Fruit fly (Drosophila melanogaster) whole organism, embryonic: ENCODE data around the gene CG1801.

Experiments used
- ATbp ChIP-seq: fragments of 200-800 bp; sonication (Bioruptor generic); optimal IDR thresholded peaks from 2 replicates; lab custom pipeline; 2017; ENCODE audit warnings: missing biosample characterization, mild to moderate bottlenecking, missing genetic modification characterization, missing genetic modification reagents
- Adf1 ChIP-seq: fragments of 200-800 bp; sonication (Bioruptor generic); IDR thresholded peaks from 2 replicates; pipeline ENCODE4 v1.3.6; 2022; ENCODE audit warnings: missing biosample characterization, missing genetic modification characterization
- B-H2 ChIP-seq: fragments of 200-800 bp; sonication (Bioruptor generic); optimal IDR thresholded peaks from 2 replicates; lab custom pipeline; 2018; ENCODE audit warnings: missing biosample characterization, mild to moderate bottlenecking, missing genetic modification characterization
- CG10267 ChIP-seq: fragments of 200-800 bp; sonication (Bioruptor generic); optimal IDR thresholded peaks from 2 replicates; lab custom pipeline; 2018; ENCODE audit warnings: missing biosample characterization, mild to moderate bottlenecking, missing genetic modification characterization, moderate library complexity
- CG10979 ChIP-seq: fragments of 200-800 bp; sonication (Bioruptor generic); optimal IDR thresholded peaks from 2 replicates; lab custom pipeline; 2018; ENCODE audit warnings: missing biosample characterization, mild to moderate bottlenecking, missing genetic modification characterization, moderate library complexity
- CG13287 ChIP-seq: fragments of 200-800 bp; sonication (Bioruptor generic); IDR thresholded peaks from 2 replicates; pipeline ENCODE4 v1.3.6; 2022; ENCODE audit warnings: missing biosample characterization, missing genetic modification characterization; ENCODE audit not compliant: partially characterized antibody
- CG13424 ChIP-seq: fragments of 200-800 bp; sonication (Bioruptor generic); optimal IDR thresholded peaks from 2 replicates; lab custom pipeline; 2019; ENCODE audit warnings: missing biosample characterization, mild to moderate bottlenecking, missing genetic modification characterization, moderate library complexity
- CG14710 ChIP-seq: fragments of 200-800 bp; sonication (Bioruptor generic); optimal IDR thresholded peaks from 3 replicates; lab custom pipeline; 2019; ENCODE audit warnings: missing biosample characterization, mild to moderate bottlenecking, missing genetic modification characterization, moderate library complexity
- CG15601 ChIP-seq: fragments of 200-800 bp; sonication (Bioruptor generic); optimal IDR thresholded peaks from 3 replicates; lab custom pipeline; 2019; ENCODE audit warnings: missing biosample characterization, mild to moderate bottlenecking, missing genetic modification characterization, moderate library complexity
- CG17359 ChIP-seq: fragments of 200-800 bp; sonication (Bioruptor generic); optimal IDR thresholded peaks from 3 replicates; lab custom pipeline; 2018; ENCODE audit warnings: missing biosample characterization, mild to moderate bottlenecking, missing genetic modification characterization, moderate library complexity
- CG17829 ChIP-seq: fragments of 200-800 bp; optimal IDR thresholded peaks from 2 replicates; lab custom pipeline; 2019; ENCODE audit warnings: missing biosample characterization, mild to moderate bottlenecking, missing genetic modification characterization, moderate library complexity
- CG18011 ChIP-seq: fragments of 200-800 bp; sonication (Bioruptor generic); optimal IDR thresholded peaks from 2 replicates; lab custom pipeline; 2017; ENCODE audit warnings: missing biosample characterization, missing genetic modification characterization, mild to moderate bottlenecking, moderate library complexity, missing genotype
- CG18262 ChIP-seq: fragments of 200-800 bp; optimal IDR thresholded peaks from 3 replicates; lab custom pipeline; 2019; ENCODE audit warnings: missing biosample characterization, mild to moderate bottlenecking, missing genetic modification characterization, moderate library complexity
- CG2120 ChIP-seq: fragments of 200-800 bp; sonication (Bioruptor generic); optimal IDR thresholded peaks from 3 replicates; lab custom pipeline; 2016; ENCODE audit warnings: missing biosample characterization, missing genetic modification characterization
- CG2712 ChIP-seq: fragments of 200-800 bp; optimal IDR thresholded peaks from 3 replicates; lab custom pipeline; 2019; ENCODE audit warnings: missing biosample characterization, mild to moderate bottlenecking, missing genetic modification characterization, moderate library complexity
- CG3281 ChIP-seq: fragments of 200-800 bp; sonication (Bioruptor generic); optimal IDR thresholded peaks from 3 replicates; lab custom pipeline; 2017; ENCODE audit warnings: missing biosample characterization, mild to moderate bottlenecking, missing genetic modification characterization
- CG4360 ChIP-seq: fragments of 200-800 bp; sonication (Bioruptor generic); IDR thresholded peaks from 2 replicates; pipeline ENCODE4 v1.3.6; 2022; ENCODE audit warnings: missing biosample characterization, missing genetic modification characterization
- CG4707 ChIP-seq: fragments of 200-800 bp; sonication (Bioruptor generic); optimal IDR thresholded peaks from 2 replicates; lab custom pipeline; 2018; ENCODE audit warnings: missing biosample characterization, mild to moderate bottlenecking, missing genetic modification characterization, moderate library complexity
- CG4854 ChIP-seq: fragments of 200-800 bp; sonication (Bioruptor generic); optimal IDR thresholded peaks from 2 replicates; lab custom pipeline; 2016; ENCODE audit warnings: missing biosample characterization, missing genetic modification characterization, inconsistent platforms
- CG8388 ChIP-seq: fragments of 200-800 bp; sonication (Bioruptor generic); optimal IDR thresholded peaks from 2 replicates; lab custom pipeline; 2019; ENCODE audit warnings: missing biosample characterization, mild to moderate bottlenecking, missing genetic modification characterization, moderate library complexity
- CG9817 ChIP-seq: fragments of 200-800 bp; sonication (Bioruptor generic); optimal IDR thresholded peaks from 2 replicates; lab custom pipeline; 2018; ENCODE audit warnings: missing biosample characterization, mild to moderate bottlenecking, missing genetic modification characterization, moderate library complexity
- CkIIα-i1 ChIP-seq: fragments of 200-800 bp; sonication (Bioruptor generic); IDR thresholded peaks from 2 replicates; pipeline ENCODE4 v1.3.6; 2022; ENCODE audit warnings: missing biosample characterization, missing genetic modification characterization
- CoRest ChIP-seq: fragments of 200-800 bp; sonication (Bioruptor generic); optimal IDR thresholded peaks from 3 replicates; lab custom pipeline; 2018; ENCODE audit warnings: missing biosample characterization, mild to moderate bottlenecking, missing genetic modification characterization, moderate library complexity
- D19A ChIP-seq: fragments of 200-800 bp; optimal IDR thresholded peaks from 3 replicates; lab custom pipeline; 2019; ENCODE audit warnings: missing biosample characterization, mild to moderate bottlenecking, missing genetic modification characterization, moderate library complexity
- E2f1 ChIP-seq: fragments of 200-800 bp; sonication (Bioruptor generic); IDR thresholded peaks from 2 replicates; pipeline ENCODE4 v1.3.6; 2022; ENCODE audit warnings: missing biosample characterization, missing genetic modification characterization
- Fer1 ChIP-seq: fragments of 200-800 bp; sonication (Bioruptor generic); optimal IDR thresholded peaks from 2 replicates; lab custom pipeline; 2017; ENCODE audit warnings: missing biosample characterization, mild to moderate bottlenecking, missing genetic modification characterization
- HLH3B ChIP-seq: fragments of 200-800 bp; sonication (Bioruptor generic); IDR thresholded peaks from 2 replicates; pipeline ENCODE4 v1.3.6; 2022; ENCODE audit warnings: missing biosample characterization, missing genetic modification characterization
- Med ChIP-seq: fragments of 200-800 bp; sonication (Bioruptor generic); peaks from one replicate; lab custom pipeline; 2016; ENCODE audit warnings: missing biosample characterization, missing genetic modification characterization, mild to moderate bottlenecking, inconsistent platforms, moderate library complexity
- Meics ChIP-seq: fragments of 200-800 bp; sonication (Bioruptor generic); optimal IDR thresholded peaks from 2 replicates; lab custom pipeline; 2017; ENCODE audit warnings: missing biosample characterization, mild to moderate bottlenecking, missing genetic modification characterization
- Oli ChIP-seq: fragments of 200-800 bp; sonication (Bioruptor generic); optimal IDR thresholded peaks from 2 replicates; lab custom pipeline; 2018; ENCODE audit warnings: missing biosample characterization, mild to moderate bottlenecking, missing genetic modification characterization, moderate library complexity
- Pdp1 ChIP-seq, 2 experiments: fragments of 200-800 bp; sonication (Bioruptor generic); optimal IDR thresholded peaks; 3 replicates each; lab custom pipeline; 2016; ENCODE audit warnings: missing biosample characterization in 2 of 2, missing genetic modification characterization in 2 of 2, mild to moderate bottlenecking in 1 of 2, moderate library complexity in 1 of 2
- Six4 ChIP-seq: fragments of 200-800 bp; sonication (Bioruptor generic); optimal IDR thresholded peaks from 2 replicates; lab custom pipeline; 2016; ENCODE audit warnings: missing biosample characterization, missing genetic modification characterization
- ase ChIP-seq: fragments of 200-800 bp; sonication (Bioruptor generic); IDR thresholded peaks from 3 replicates; pipeline ENCODE4 v1.3.6; 2022; ENCODE audit warnings: missing biosample characterization, missing genetic modification characterization
- az2 ChIP-seq: fragments of 200-800 bp; sonication (Bioruptor generic); optimal IDR thresholded peaks from 3 replicates; lab custom pipeline; 2016; ENCODE audit warnings: missing biosample characterization, missing genetic modification characterization
- bsh ChIP-seq, 2 experiments: fragments of 200-800 bp; sonication (Bioruptor generic); optimal IDR thresholded peaks; 2 replicates each; lab custom pipeline; 2017 to 2018; ENCODE audit warnings: mild to moderate bottlenecking in 2 of 2, missing biosample characterization in 2 of 2, missing genetic modification characterization in 2 of 2, moderate library complexity in 1 of 2
- croc ChIP-seq: fragments of 200-800 bp; sonication (Bioruptor generic); conservative IDR thresholded peaks from 3 replicates; pipeline ENCODE4 v1.3.6; 2022; ENCODE audit warnings: missing biosample characterization, missing genetic modification characterization
- cwo ChIP-seq: fragments of 200-800 bp; sonication (Bioruptor generic); optimal IDR thresholded peaks from 3 replicates; lab custom pipeline; 2017; ENCODE audit warnings: missing biosample characterization, missing genetic modification characterization, mild to moderate bottlenecking, moderate library complexity, missing genetic modification reagents
- gce ChIP-seq: fragments of 200-800 bp; sonication (Bioruptor generic); IDR thresholded peaks from 3 replicates; pipeline ENCODE4 v1.3.6; 2022; ENCODE audit warnings: missing biosample characterization, missing genetic modification characterization
- gem ChIP-seq: fragments of 200-800 bp; sonication (Bioruptor generic); optimal IDR thresholded peaks from 2 replicates; lab custom pipeline; 2019; ENCODE audit warnings: missing biosample characterization, mild to moderate bottlenecking, missing genetic modification characterization, moderate library complexity
- hkb ChIP-seq, 2 experiments: fragments of 200-800 bp in 1 of 2; fragments of >200 bp in 1 of 2; sonication (Bioruptor generic) in 1 of 2; IDR thresholded peaks in 1 of 2; optimal IDR thresholded peaks in 1 of 2; 2 replicates each; pipeline versions ENCODE4 v1.3.6 to Lab custom; 2017 to 2022; ENCODE audit warnings: missing biosample characterization in 1 of 2, missing genetic modification characterization in 1 of 2
- ind ChIP-seq: fragments of 200-800 bp; sonication (Bioruptor generic); optimal IDR thresholded peaks from 3 replicates; lab custom pipeline; 2016; ENCODE audit warnings: missing biosample characterization, missing genetic modification characterization
- lilli ChIP-seq: fragments of 200-800 bp; sonication (Bioruptor generic); optimal IDR thresholded peaks from 3 replicates; lab custom pipeline; 2016; ENCODE audit warnings: missing biosample characterization, missing genetic modification characterization
- nmo ChIP-seq: fragments of 200-800 bp; sonication (Bioruptor generic); optimal IDR thresholded peaks from 2 replicates; lab custom pipeline; 2018; ENCODE audit warnings: missing biosample characterization, mild to moderate bottlenecking, missing genetic modification characterization, moderate library complexity
- phol ChIP-seq: fragments of 200-800 bp; sonication (Bioruptor generic); optimal IDR thresholded peaks from 3 replicates; lab custom pipeline; 2018; ENCODE audit warnings: missing biosample characterization, mild to moderate bottlenecking, missing genetic modification characterization, moderate library complexity
- rib ChIP-seq: fragments of 200-800 bp; sonication (Bioruptor generic); IDR thresholded peaks from 2 replicates; pipeline ENCODE4 v1.3.6; 2022; ENCODE audit warnings: missing biosample characterization, missing genetic modification characterization
- sr ChIP-seq: fragments of 200-800 bp; sonication (Bioruptor generic); IDR thresholded peaks from 3 replicates; pipeline ENCODE4 v1.3.6; 2022; ENCODE audit warnings: missing biosample characterization, missing genetic modification characterization
- wek ChIP-seq: fragments of 200-800 bp; sonication (Bioruptor generic); optimal IDR thresholded peaks from 3 replicates; lab custom pipeline; 2018; ENCODE audit warnings: missing biosample characterization, mild to moderate bottlenecking, missing genetic modification characterization, moderate library complexity
- zf30C ChIP-seq: fragments of 200-800 bp; sonication (Bioruptor generic); optimal IDR thresholded peaks from 3 replicates; lab custom pipeline; 2018; ENCODE audit warnings: missing biosample characterization, mild to moderate bottlenecking, missing genetic modification characterization

The CG1801 gene

dm6 chrX:21334522-21335104 lies 17.3 kb upstream of the CG1801 start (continued):
- TF ChIP-seq CG17359, result peak; percentile 62
- peak; percentile 6 for TF ChIP-seq CG9817 (tag; lab: Kevin White, UChicago)
- TF ChIP-seq nmo, result peak; percentile 31
- peak; percentile 20 for TF ChIP-seq CG8388 (GFP tag; lab: Kevin White, UChicago)
- no peak for TF ChIP-seq CG4360 (GFP tag; lab: Robert Waterston, UW)
- TF ChIP-seq sr (GFP tag; lab: Robert Waterston, UW), result peak; percentile 96
- no peak for TF ChIP-seq CkIIα-i1 (GFP tag; lab: Robert Waterston, UW)
- peak; percentile 21 for TF ChIP-seq CG2712 (tag; lab: Kevin White, UChicago)
- TF ChIP-seq CG18011, result no peak
- peak; percentile 15 for TF ChIP-seq ATbp (GFP tag; lab: Kevin White, UChicago)
- peak; percentile 5 to 28 for TF ChIP-seq Pdp1 (GFP tag; optimal IDR thresholded peaks at IDR 0.05; lab: Kevin White, UChicago)
- TF ChIP-seq phol (tag; lab: Kevin White, UChicago), result peak; percentile 53
- peak; percentile 4 for TF ChIP-seq ind (GFP tag; lab: Kevin White, UChicago)
- TF ChIP-seq CG13424 (tag; lab: Kevin White, UChicago), result peak; percentile 54
- TF ChIP-seq az2 (GFP tag; lab: Kevin White, UChicago), result peak; percentile 1
- TF ChIP-seq CG13287 (GFP tag; lab: Robert Waterston, UW), result no peak
- TF ChIP-seq gce (GFP tag; lab: Robert Waterston, UW), result no peak
- TF ChIP-seq rib, result no peak
- no peak for TF ChIP-seq ase (GFP tag; lab: Robert Waterston, UW)
- peak; percentile 29 for TF ChIP-seq CG2120
- TF ChIP-seq CG17829 (tag; lab: Kevin White, UChicago), result peak; percentile 19
- peak; percentile 0 for TF ChIP-seq CG15601
- no peak for TF ChIP-seq croc (GFP tag; lab: Robert Waterston, UW)
- peak; percentile 17 for TF ChIP-seq cwo
- peak; percentile 39 for TF ChIP-seq CG10979 (tag; lab: Kevin White, UChicago)
- 0 out of 2 replicates have a peak, but pooled peaks have one; percentile 32 for TF ChIP-seq E2f1
- TF ChIP-seq Meics (GFP tag; lab: Kevin White, UChicago), result peak; percentile 24
- no peak for TF ChIP-seq wek (GFP tag; lab: Kevin White, UChicago)
- peak; percentile 13 for TF ChIP-seq lilli (GFP tag; lab: Kevin White, UChicago)
- peak; percentile 4 for TF ChIP-seq Six4
- no peak for TF ChIP-seq Adf1 (GFP tag; lab: Robert Waterston, UW)
- no peak for TF ChIP-seq B-H2
- TF ChIP-seq CG4707 (GFP tag; lab: Kevin White, UChicago), result no peak
- TF ChIP-seq gem (tag; lab: Kevin White, UChicago), result no peak
- TF ChIP-seq Med (GFP tag; lab: Kevin White, UChicago), result peak; percentile 71
- TF ChIP-seq CoRest (tag; lab: Kevin White, UChicago), result peak; percentile 30
- TF ChIP-seq CG3281 (GFP tag; lab: Kevin White, UChicago), result peak; percentile 8
- peak; percentile 41 for TF ChIP-seq CG18262 (tag; lab: Kevin White, UChicago)
- TF ChIP-seq CG10267, result peak; percentile 25
- peak in 1 of 2 experiments; percentile 60 for TF ChIP-seq bsh (GFP tag; optimal IDR thresholded peaks at IDR 0.05; lab: Kevin White, UChicago)
- no peak for TF ChIP-seq CG4854 (GFP tag; lab: Kevin White, UChicago)
- peak; percentile 13 for TF ChIP-seq CG14710
- TF ChIP-seq hkb (optimal IDR thresholded peaks at IDR 0.05; lab: Kevin White, UChicago), result no peak
- TF ChIP-seq hkb (GFP tag; IDR thresholded peaks at IDR 0.05; lab: Robert Waterston, UW), result peak; percentile 30; the same call in 1 of the 2 replicates
- peak; percentile 17 for TF ChIP-seq D19A (tag; lab: Kevin White, UChicago)
- TF ChIP-seq HLH3B (GFP tag; lab: Robert Waterston, UW), result peak; percentile 29; the same call in 1 of the 2 replicates
- TF ChIP-seq Fer1 (GFP tag; lab: Kevin White, UChicago), result peak; percentile 48
- TF ChIP-seq Oli (tag; lab: Kevin White, UChicago), result peak; percentile 32
- TF ChIP-seq zf30C (GFP tag; lab: Kevin White, UChicago), result peak; percentile 36
